Worm (Caenorhabditis elegans) whole organism, mixed stage, embryonic: Measurements from ENCODE around the gene rfs-1.

Experiments
- M03D4.4 ChIP-seq: sonication (generic microtip); optimal IDR thresholded peaks from 2 replicates; lab custom pipeline; 2017; ENCODE audit warnings: mild to moderate bottlenecking, missing genetic modification characterization, missing compliant biosample characterization
- blmp-1 ChIP-seq: fragments of 150-350 bp; optimal IDR thresholded peaks from 2 replicates; lab custom pipeline; 2014; ENCODE audit warnings: missing biosample characterization, missing genetic modification characterization
- ceh-39 ChIP-seq: fragments of 150-350 bp; optimal IDR thresholded peaks from 2 replicates; lab custom pipeline; 2014; ENCODE audit warnings: missing biosample characterization, missing genetic modification characterization
- ceh-43 ChIP-seq: fragments of 200-800 bp; sonication (Bioruptor generic); optimal IDR thresholded peaks from 2 replicates; lab custom pipeline; 2018; ENCODE audit warnings: mild to moderate bottlenecking, missing genetic modification characterization, moderate library complexity, missing compliant biosample characterization
- ceh-83 ChIP-seq: fragments of 200-800 bp; sonication (Bioruptor generic); optimal IDR thresholded peaks from 2 replicates; lab custom pipeline; 2018; ENCODE audit warnings: mild to moderate bottlenecking, missing genetic modification characterization, missing compliant biosample characterization
- ces-1 ChIP-seq: fragments of 150-350 bp; optimal IDR thresholded peaks from 2 replicates; lab custom pipeline; 2014; ENCODE audit warnings: missing biosample characterization, missing genetic modification reagents, missing genetic modification characterization
- cnd-1 ChIP-seq: fragments of 200-800 bp; sonication (Bioruptor generic); optimal IDR thresholded peaks from 2 replicates; lab custom pipeline; 2018; ENCODE audit warnings: mild to moderate bottlenecking, missing genetic modification characterization, missing compliant biosample characterization
- elt-1 ChIP-seq: sonication (generic microtip); optimal IDR thresholded peaks from 2 replicates; lab custom pipeline; 2017; ENCODE audit warnings: missing genetic modification characterization, mild to moderate bottlenecking, missing compliant biosample characterization, antibody characterized with exemption, moderate library complexity, borderline replicate concordance; ENCODE audit not compliant: insufficient read depth
- elt-3 ChIP-seq: fragments of 150-350 bp; optimal IDR thresholded peaks from 2 replicates; lab custom pipeline; 2014; ENCODE audit warnings: missing biosample characterization, missing genetic modification characterization
- flh-1 ChIP-seq: fragments of 200-800 bp; sonication (Bioruptor generic); optimal IDR thresholded peaks from 2 replicates; lab custom pipeline; 2018; ENCODE audit warnings: mild to moderate bottlenecking, missing genetic modification characterization, moderate library complexity, missing compliant biosample characterization
- ham-2 ChIP-seq: fragments of 200-800 bp; sonication (Bioruptor generic); optimal IDR thresholded peaks from 2 replicates; lab custom pipeline; 2018; ENCODE audit warnings: mild to moderate bottlenecking, missing genetic modification characterization, missing compliant biosample characterization
- hlh-1 ChIP-seq: fragments of 150-350 bp; optimal IDR thresholded peaks from 2 replicates; lab custom pipeline; 2014; ENCODE audit warnings: missing biosample characterization, missing genetic modification reagents, missing genetic modification characterization
- lin-13 ChIP-seq: fragments of 150-350 bp; optimal IDR thresholded peaks from 2 replicates; lab custom pipeline; 2014; ENCODE audit warnings: missing biosample characterization, missing genetic modification characterization
- lin-32 ChIP-seq: fragments of 200-800 bp; sonication (Bioruptor generic); optimal IDR thresholded peaks from 2 replicates; lab custom pipeline; 2018; ENCODE audit warnings: mild to moderate bottlenecking, missing genetic modification characterization, missing compliant biosample characterization
- lsy-2 ChIP-seq: fragments of 150-350 bp; optimal IDR thresholded peaks from 2 replicates; lab custom pipeline; 2014; ENCODE audit warnings: missing biosample characterization, missing genetic modification characterization
- mab-5 ChIP-seq: fragments of 150-350 bp; optimal IDR thresholded peaks from 2 replicates; lab custom pipeline; 2014; ENCODE audit warnings: missing biosample characterization, missing genetic modification characterization
- mep-1 ChIP-seq: fragments of 150-350 bp; optimal IDR thresholded peaks from 2 replicates; lab custom pipeline; 2017; ENCODE audit warnings: missing biosample characterization, missing genetic modification reagents, missing genetic modification characterization, inconsistent platforms
- nhr-12 ChIP-seq: fragments of 150-350 bp; optimal IDR thresholded peaks from 2 replicates; lab custom pipeline; 2014; ENCODE audit warnings: missing biosample characterization, missing genetic modification characterization
- nhr-2 ChIP-seq: fragments of 150-350 bp; optimal IDR thresholded peaks from 2 replicates; lab custom pipeline; 2014; ENCODE audit warnings: missing biosample characterization, missing genetic modification characterization
- nhr-237 ChIP-seq: fragments of 150-350 bp; optimal IDR thresholded peaks from 2 replicates; lab custom pipeline; 2014; ENCODE audit warnings: missing biosample characterization, missing genetic modification characterization
- nhr-76 ChIP-seq: sonication (generic microtip); optimal IDR thresholded peaks from 2 replicates; lab custom pipeline; 2017; ENCODE audit warnings: missing biosample characterization, missing genetic modification characterization
- pha-4 ChIP-seq: fragments of 150-350 bp; optimal IDR thresholded peaks from 2 replicates; lab custom pipeline; 2018; ENCODE audit warnings: missing biosample characterization, missing genetic modification reagents, missing genetic modification characterization
- sem-2 ChIP-seq: fragments of 200-800 bp; sonication (Bioruptor generic); optimal IDR thresholded peaks from 2 replicates; lab custom pipeline; 2018; ENCODE audit warnings: mild to moderate bottlenecking, missing genetic modification characterization, missing compliant biosample characterization
- snpc-4 ChIP-seq: fragments of 150-350 bp; optimal IDR thresholded peaks from 2 replicates; lab custom pipeline; 2014; ENCODE audit warnings: missing biosample characterization, missing genetic modification characterization
- sptf-1 ChIP-seq: sonication (generic microtip); optimal IDR thresholded peaks from 2 replicates; lab custom pipeline; 2017; ENCODE audit warnings: mild to moderate bottlenecking, missing genetic modification characterization, moderate library complexity, missing compliant biosample characterization
- tbx-8 ChIP-seq: fragments of 200-800 bp; sonication (Bioruptor generic); optimal IDR thresholded peaks from 2 replicates; lab custom pipeline; 2018; ENCODE audit warnings: mild to moderate bottlenecking, missing genetic modification characterization, moderate library complexity, missing compliant biosample characterization
- unc-120 ChIP-seq: sonication (generic microtip); optimal IDR thresholded peaks from 2 replicates; lab custom pipeline; 2017; ENCODE audit warnings: missing genetic modification characterization, missing compliant biosample characterization; ENCODE audit not compliant: poor library complexity, severe bottlenecking
- unc-39 ChIP-seq: fragments of 150-350 bp; optimal IDR thresholded peaks from 2 replicates; lab custom pipeline; 2014; ENCODE audit warnings: missing biosample characterization, missing genetic modification characterization
- unc-62 ChIP-seq: fragments of 150-350 bp; optimal IDR thresholded peaks from 2 replicates; lab custom pipeline; 2014; ENCODE audit warnings: missing biosample characterization, missing genetic modification reagents, missing genetic modification characterization
- zip-8 ChIP-seq: fragments of 150-350 bp; optimal IDR thresholded peaks from 2 replicates; lab custom pipeline; 2014; ENCODE audit warnings: missing biosample characterization, missing genetic modification characterization
- ztf-11 ChIP-seq: fragments of 150-350 bp; optimal IDR thresholded peaks from 2 replicates; lab custom pipeline; 2014; ENCODE audit warnings: missing biosample characterization, missing genetic modification characterization

The rfs-1 gene

DNA sequence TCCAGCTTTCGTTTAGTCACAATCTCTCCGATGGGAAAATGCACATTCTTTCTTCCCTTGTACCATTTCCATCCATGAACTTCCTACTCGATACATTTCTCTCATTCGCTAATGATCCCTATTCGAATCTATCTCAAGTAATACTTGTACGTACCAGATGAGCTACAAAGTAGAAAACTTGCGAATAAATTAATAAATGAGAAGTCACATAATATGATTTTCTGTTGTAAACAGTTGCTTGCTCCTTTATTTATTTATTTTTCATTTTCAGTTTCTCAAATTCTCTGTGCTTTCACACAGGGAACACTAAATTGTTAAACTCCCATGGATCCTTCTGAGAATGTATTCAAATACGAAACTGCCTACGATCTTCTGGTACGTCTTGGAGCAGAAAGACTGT lies at the start of gene rfs-1:
rfs-1 (plus strand) TSS at position 301 of the 400 bp plus-strand sequence.
- no peak for TF ChIP-seq snpc-4
- TF ChIP-seq mab-5 (tag; lab: Kevin White, UChicago) = no peak
- no peak for TF ChIP-seq unc-120 (tag; lab: Kevin White, UChicago)
- TF ChIP-seq unc-39 (tag; lab: Kevin White, UChicago) = no peak
- TF ChIP-seq ceh-39 (tag; lab: Kevin White, UChicago) = no peak
- TF ChIP-seq nhr-12 = no peak
- TF ChIP-seq sem-2 = no peak
- no peak for TF ChIP-seq zip-8 (tag; lab: Kevin White, UChicago)
- no peak for TF ChIP-seq nhr-237 (tag; lab: Kevin White, UChicago)
- TF ChIP-seq cnd-1 = no peak
- no peak for TF ChIP-seq hlh-1 (tag; lab: Kevin White, UChicago)
- TF ChIP-seq lin-32 (GFP tag; lab: Kevin White, UChicago) = no peak
- TF ChIP-seq mep-1 = no peak

ce11 chrIII:8178924-8179323 lies 47.4 kb upstream of the rfs-1 start, which contains the start of gene C50C3.5:
Gene C50C3.5 (plus strand): TSS chrIII:8179224.
- no peak for TF ChIP-seq sptf-1
- TF ChIP-seq snpc-4 = no peak
- TF ChIP-seq flh-1 (GFP tag; lab: Kevin White, UChicago) = no peak
- TF ChIP-seq unc-62 = no peak
- TF ChIP-seq mep-1 = no peak
- TF ChIP-seq lin-32 (GFP tag; lab: Kevin White, UChicago) = no peak
- TF ChIP-seq unc-120 (tag; lab: Kevin White, UChicago) = no peak
- TF ChIP-seq hlh-1 (tag; lab: Kevin White, UChicago) = no peak
- TF ChIP-seq elt-3 (tag; lab: Kevin White, UChicago) = no peak

ce11 chrIII:8181581-8181980 lies 44.7 kb upstream of the rfs-1 start, which contains the start of gene spc-2:
Gene spc-2 (plus strand): TSS chrIII:8181881.
- TF ChIP-seq sptf-1 (no peak), blmp-1 (tag; lab: Kevin White, UChicago) (no peak), nhr-12 (no peak), nhr-76 (tag; lab: Kevin White, UChicago) (no peak), hlh-1 (tag; lab: Kevin White, UChicago) (no peak), ham-2 (no peak), tbx-8 (no peak), mab-5 (tag; lab: Kevin White, UChicago) (no peak), cnd-1 (no peak), nhr-2 (tag; lab: Kevin White, UChicago) (no peak), M03D4.4 (tag; lab: Kevin White, UChicago) (no peak), lsy-2 (tag; lab: Kevin White, UChicago) (no peak), ces-1 (GFP tag; lab: Kevin White, UChicago) (no peak), lin-13 (tag; lab: Kevin White, UChicago) (no peak), unc-39 (tag; lab: Kevin White, UChicago) (no peak), unc-62 (no peak), ceh-83 (GFP tag; lab: Kevin White, UChicago) (no peak)
- TF ChIP-seq, all 35 proteins: peak for 0

DNA sequence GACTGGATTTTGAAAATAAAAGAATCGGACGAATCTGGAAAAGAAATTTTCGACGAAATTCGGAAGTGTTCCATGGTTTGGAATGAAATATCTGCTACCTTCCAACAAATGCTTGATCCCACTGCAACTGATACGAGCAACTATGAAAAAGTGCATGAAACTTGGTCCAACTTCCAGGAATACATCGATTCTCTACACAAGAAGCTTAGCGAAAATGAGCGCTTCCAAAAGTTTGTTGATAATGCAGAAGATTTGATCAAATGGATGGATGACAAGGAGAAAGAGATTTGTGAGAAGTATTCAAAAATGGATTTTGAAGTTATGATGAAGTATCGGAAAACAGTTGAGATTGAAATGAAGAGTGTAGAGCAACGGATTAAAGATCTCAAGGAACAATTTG lies 43.7 kb upstream of the rfs-1 start:
- no peak for TF ChIP-seq hlh-1 (tag; lab: Kevin White, UChicago)
- no peak for TF ChIP-seq flh-1 (GFP tag; lab: Kevin White, UChicago)
- TF ChIP-seq unc-120 (tag; lab: Kevin White, UChicago) = no peak
- TF ChIP-seq ztf-11 = no peak
- no peak for TF ChIP-seq elt-1 (tag; lab: Kevin White, UChicago)
- TF ChIP-seq pha-4 (tag; lab: Kevin White, UChicago) = no peak
- no peak for TF ChIP-seq nhr-237 (tag; lab: Kevin White, UChicago)

ce11 chrIII:8185130-8185529 lies 41.1 kb upstream of the rfs-1 start:
- TF ChIP-seq flh-1 (GFP tag; lab: Kevin White, UChicago) (no peak), unc-39 (tag; lab: Kevin White, UChicago) (no peak), sem-2 (no peak), unc-62 (no peak), snpc-4 (no peak), ceh-43 (GFP tag; lab: Kevin White, UChicago) (no peak)
